Fruit fly (Drosophila melanogaster) whole organism: ENCODE data around the gene CG44815.

Experiments
- CG8478 ChIP-seq: fragments of >200 bp; optimal IDR thresholded peaks from 2 replicates; lab custom pipeline; 2018; ENCODE audit warnings: inconsistent platforms
- Dll ChIP-seq: fragments of >200 bp; optimal IDR thresholded peaks from 2 replicates; lab custom pipeline; 2017
- EcR ChIP-seq, 2 experiments: fragments of >200 bp; optimal IDR thresholded peaks; 2 replicates each; lab custom pipeline; 2017; ENCODE audit warnings: missing biosample characterization in 2 of 2, missing genetic modification characterization in 2 of 2, missing genetic modification reagents in 2 of 2
- pan ChIP-seq: fragments of >200 bp; optimal IDR thresholded peaks from 2 replicates; lab custom pipeline; 2017
- psq ChIP-seq: fragments of >200 bp; optimal IDR thresholded peaks from 2 replicates; lab custom pipeline; 2017
- usp ChIP-seq: fragments of >200 bp; optimal IDR thresholded peaks from 2 replicates; lab custom pipeline; 2017; ENCODE audit warnings: missing biosample characterization, missing genetic modification characterization, mixed read lengths

CG44815 gene

DNA sequence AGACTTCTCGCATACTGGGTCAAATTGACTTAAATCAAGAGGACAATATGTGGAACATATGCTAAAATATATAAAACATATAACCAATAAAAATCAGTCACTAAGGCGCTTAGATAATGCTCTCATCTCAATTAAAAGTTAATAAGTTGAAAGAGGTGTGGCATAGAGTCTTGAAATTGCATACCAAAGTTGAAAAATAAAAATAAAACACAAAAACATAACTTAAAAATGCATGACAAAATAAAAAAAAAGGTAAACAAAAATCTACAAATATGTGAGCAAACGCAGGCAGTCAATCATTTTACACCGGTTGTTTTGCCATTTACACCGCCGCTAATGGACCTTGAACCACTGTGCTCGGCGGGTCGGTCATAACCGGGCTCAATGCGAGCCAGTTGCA lies at the start of gene CG44815:
CG44815 (minus strand) TSS at position 51 of the 400 bp plus-strand sequence.
- no peak for TF ChIP-seq Dll (lab: Kevin White, UChicago)
- no peak for TF ChIP-seq CG8478
- TF ChIP-seq psq, result no peak
- TF ChIP-seq pan, result no peak
- TF ChIP-seq EcR (GFP tag; optimal IDR thresholded peaks at IDR 0.05; lab: Kevin White, UChicago), result no peak
- TF ChIP-seq usp, result no peak

DNA sequence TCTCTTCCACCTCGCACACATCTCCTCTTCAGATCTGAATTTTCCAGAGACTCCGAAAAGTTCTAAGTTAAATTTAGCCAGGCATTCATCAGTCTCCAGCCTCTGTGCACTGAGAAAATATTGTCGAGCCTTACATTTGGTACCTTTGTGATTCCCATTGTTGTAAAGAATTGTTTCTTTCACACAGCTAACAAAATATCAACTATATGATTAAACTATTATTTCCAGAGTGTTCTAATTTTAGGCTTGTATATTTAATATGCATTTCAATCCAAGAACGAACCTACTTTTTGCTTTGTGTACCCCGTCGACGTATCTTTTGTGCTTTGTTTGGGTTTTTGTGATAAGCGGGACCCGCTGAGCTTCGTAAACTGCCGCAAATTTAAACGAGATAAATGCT lies 48.1 kb upstream of the CG44815 start:
- TF ChIP-seq psq (no peak), EcR (GFP tag; optimal IDR thresholded peaks at IDR 0.05; lab: Kevin White, UChicago) (no peak), usp (no peak), CG8478 (no peak), Dll (lab: Kevin White, UChicago) (no peak), pan (no peak)

DNA sequence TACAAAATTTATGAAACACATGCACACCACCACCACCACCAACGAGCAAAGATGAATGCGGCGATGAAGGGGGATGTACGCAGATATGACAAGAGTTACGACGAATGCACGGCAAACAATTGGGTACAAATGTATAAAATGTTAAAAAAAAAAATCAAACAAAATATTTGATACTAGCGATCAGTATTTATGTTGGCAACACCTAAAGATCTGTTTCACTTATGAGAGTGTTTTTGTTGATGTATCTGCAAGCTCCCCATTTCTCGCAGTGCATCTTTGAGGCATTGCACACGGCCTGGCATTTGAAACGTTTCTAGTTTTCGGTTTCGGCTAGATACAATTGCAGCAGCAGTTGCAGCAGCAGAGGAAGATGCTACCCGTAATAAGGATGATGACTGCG lies 40.8 kb upstream of the CG44815 start:
- TF ChIP-seq psq, result no peak

DNA sequence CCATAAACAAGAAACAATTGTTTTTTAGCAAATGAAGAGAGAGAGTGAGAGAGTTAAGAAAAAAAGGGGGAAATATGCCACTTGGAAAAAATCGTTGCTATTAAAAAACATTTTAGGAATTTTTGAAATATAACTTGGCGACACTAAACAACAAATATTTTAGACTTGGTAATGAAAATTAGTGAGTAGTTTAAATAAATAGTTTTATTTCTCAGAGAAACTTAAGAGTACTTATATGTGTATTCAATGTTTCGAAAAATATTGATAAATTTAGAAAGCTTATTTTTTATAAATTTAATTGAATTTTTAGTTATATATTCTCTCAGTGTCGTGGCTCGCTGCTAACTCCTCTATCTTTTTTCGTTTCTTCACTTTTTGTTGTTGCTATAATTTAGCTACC lies 39.9 kb upstream of the CG44815 start:
- TF ChIP-seq pan, result no peak
- TF ChIP-seq usp, result no peak
- TF ChIP-seq Dll (lab: Kevin White, UChicago), result no peak
- TF ChIP-seq EcR (GFP tag; optimal IDR thresholded peaks at IDR 0.05; lab: Kevin White, UChicago), result no peak
- no peak for TF ChIP-seq psq
- TF ChIP-seq CG8478, result no peak

DNA sequence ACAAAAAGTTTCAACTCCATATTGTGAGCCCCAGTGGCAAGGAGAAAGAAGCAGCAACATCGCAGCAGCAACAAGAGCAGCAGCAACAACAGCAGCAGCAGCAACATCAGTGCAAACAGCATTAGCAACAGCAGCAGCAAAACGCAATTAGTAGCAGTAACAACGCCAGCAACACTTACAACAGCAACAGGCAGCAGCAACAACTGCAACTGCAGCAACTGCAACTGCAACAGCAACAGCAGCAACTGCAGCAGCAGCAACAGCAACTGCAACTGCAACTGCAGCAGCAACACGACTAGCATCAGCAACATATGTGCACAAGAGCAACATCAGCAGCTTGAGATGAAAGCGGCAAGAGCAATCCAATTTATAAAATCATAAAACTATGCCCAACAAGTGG lies 39.2 kb upstream of the CG44815 start:
- TF ChIP-seq EcR (GFP tag; optimal IDR thresholded peaks at IDR 0.05; lab: Kevin White, UChicago), result no peak
- TF ChIP-seq pan, result no peak
- TF ChIP-seq psq, result no peak
- TF ChIP-seq CG8478, result no peak
- TF ChIP-seq usp, result no peak
- no peak for TF ChIP-seq Dll (lab: Kevin White, UChicago)

DNA sequence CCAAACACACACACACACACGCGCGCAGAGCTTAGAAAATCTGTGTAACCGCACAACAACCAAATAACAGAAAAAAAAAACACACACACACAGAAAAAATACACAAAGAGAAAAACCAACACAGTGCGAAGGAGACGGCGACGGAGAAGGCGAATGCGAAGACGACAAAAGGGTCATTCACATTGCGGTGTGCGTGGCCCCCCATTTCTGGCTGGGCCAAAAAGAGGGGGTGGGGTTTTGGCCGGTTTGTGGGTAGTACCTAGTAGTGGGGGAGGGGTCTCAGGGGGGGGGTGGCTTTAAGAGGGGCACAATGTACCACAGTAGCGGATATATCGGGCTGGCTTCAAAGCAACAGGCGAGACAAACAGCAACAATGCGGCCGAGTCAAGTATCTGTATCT lies 37.6 kb upstream of the CG44815 start:
- TF ChIP-seq pan, result no peak
- no peak for TF ChIP-seq usp
- TF ChIP-seq Dll (lab: Kevin White, UChicago), result no peak
- peak; percentile 9 to 86 for TF ChIP-seq EcR (GFP tag; optimal IDR thresholded peaks at IDR 0.05; lab: Kevin White, UChicago)

DNA sequence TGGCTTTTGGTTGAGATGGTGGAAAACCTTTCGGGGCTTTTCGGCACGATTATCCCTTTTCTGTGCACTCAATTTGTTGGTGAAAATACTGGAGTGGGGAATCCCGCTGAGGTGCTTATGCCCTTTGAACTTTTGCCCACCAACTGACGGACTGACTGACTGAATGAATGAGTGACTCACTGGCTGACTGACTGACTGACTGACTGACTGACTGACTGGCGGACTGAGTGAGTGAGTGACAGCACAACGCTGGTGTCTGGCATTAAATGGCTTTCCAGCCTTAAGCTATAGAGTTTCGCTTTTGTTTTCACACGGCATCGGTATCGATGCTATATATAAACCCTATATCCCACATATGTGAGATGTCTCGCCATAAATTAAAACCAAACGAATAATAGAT lies 32.7 kb upstream of the CG44815 start:
- no peak for TF ChIP-seq CG8478
- no peak for TF ChIP-seq EcR (GFP tag; optimal IDR thresholded peaks at IDR 0.05; lab: Kevin White, UChicago)
- TF ChIP-seq psq, result no peak
- TF ChIP-seq usp, result no peak
- TF ChIP-seq Dll (lab: Kevin White, UChicago), result no peak
- no peak for TF ChIP-seq pan

DNA sequence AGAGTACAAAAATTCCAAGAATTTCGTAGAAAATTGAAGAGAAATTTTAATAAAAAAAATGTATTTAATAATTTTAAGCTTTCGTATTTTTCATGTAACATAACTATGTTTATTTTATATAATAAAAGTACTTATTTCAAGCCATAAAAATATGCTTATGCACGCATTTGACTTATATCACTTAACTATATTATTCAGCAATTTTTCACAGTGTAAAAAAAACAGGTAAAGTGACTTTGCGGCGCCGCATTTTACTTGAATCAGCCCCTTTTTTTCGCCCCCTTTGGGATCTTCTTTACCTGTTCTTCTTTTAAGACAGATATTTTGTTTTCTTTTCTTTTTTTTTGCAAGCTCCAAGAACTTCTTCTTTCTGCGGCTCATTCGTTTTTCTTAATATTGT lies 30.9 kb upstream of the CG44815 start:
- TF ChIP-seq EcR (GFP tag; optimal IDR thresholded peaks at IDR 0.05; lab: Kevin White, UChicago) (no peak), usp (no peak), Dll (lab: Kevin White, UChicago) (no peak), psq (no peak), CG8478 (no peak), pan (no peak)

DNA sequence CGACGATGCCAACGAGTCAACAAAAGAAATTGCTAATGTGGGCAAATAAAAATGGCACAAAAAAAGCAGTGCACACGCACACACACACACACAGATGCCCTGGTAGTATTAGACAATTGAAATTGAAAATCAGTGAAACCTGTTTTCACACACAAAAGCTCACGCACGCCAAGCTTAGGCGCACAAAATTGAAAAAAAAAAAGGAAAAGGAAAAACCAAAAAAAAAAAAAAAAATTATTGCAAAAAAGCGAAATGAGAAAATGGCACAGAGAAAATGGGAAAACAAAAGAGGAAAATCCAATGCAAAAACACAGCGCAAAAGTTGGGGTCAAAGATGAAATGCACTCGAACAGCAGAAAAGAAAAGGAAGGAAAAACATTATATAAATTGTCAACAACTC lies 28.1 kb upstream of the CG44815 start:
- TF ChIP-seq pan (no peak), Dll (lab: Kevin White, UChicago) (no peak), usp (no peak), psq (no peak), CG8478 (no peak), EcR (GFP tag; optimal IDR thresholded peaks at IDR 0.05; lab: Kevin White, UChicago) (no peak)

DNA sequence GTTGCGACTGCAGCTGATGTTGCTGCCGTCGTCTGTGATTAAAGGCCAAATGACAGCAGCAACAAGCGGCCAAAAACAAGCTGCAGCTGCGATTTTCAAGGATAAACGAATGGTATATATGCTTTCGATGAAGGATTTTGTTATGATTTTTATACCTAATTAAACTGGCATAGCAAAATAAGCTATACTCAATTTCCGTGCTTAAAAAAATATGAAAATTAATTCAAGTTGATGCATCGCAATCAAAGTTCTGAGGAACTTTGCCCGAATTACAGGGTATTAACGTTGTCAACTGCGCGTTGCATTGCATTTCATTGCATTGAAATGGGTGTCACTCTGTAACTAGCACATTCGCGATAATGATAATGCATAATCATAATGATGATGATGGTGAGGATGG lies 22.3 kb upstream of the CG44815 start:
- no peak for TF ChIP-seq Dll (lab: Kevin White, UChicago)
- TF ChIP-seq pan, result no peak
- TF ChIP-seq psq, result no peak
- no peak for TF ChIP-seq EcR (GFP tag; optimal IDR thresholded peaks at IDR 0.05; lab: Kevin White, UChicago)

DNA sequence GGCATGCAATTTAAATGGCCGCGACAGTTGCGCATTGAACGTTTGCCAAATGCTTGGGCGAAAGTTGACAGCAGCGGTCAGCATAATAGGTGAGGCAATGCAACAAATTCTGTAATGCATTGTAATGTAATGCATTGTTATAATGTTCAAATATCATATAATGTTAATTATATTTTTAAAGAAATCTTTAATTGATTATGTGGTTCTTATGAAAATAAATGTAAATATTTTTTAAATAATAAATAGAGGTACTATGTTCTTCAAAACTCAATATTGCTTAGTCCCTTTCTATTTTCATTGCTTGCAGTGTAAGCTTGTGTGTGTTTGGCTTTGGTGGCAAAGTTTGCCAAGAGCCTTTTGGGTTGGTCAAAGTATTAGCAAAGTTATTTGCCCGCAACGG lies 21.6 kb upstream of the CG44815 start:
- no peak for TF ChIP-seq EcR (GFP tag; optimal IDR thresholded peaks at IDR 0.05; lab: Kevin White, UChicago)
- TF ChIP-seq pan, result no peak

DNA sequence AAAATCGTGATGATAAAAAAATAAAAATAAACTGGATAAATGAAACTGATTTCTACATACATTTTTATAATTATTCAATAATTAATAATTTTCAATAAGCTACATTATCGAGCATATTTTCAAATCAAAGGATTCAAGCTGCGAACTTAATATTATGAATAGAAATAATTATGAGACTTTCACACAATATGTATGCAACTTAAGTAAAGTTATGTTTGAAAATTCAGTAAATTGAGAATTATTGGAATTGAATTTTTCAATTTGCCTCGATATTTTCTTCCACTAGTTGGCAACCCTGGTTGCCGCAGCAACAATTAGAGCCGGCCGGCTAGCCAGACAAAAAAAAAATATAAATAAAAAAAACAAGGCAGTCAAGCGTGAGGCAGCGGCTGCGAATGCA lies 21.1 kb upstream of the CG44815 start:
- no peak for TF ChIP-seq psq
- TF ChIP-seq CG8478, result no peak
- no peak for TF ChIP-seq Dll (lab: Kevin White, UChicago)
- no peak for TF ChIP-seq usp
- TF ChIP-seq pan, result no peak
- no peak for TF ChIP-seq EcR (GFP tag; optimal IDR thresholded peaks at IDR 0.05; lab: Kevin White, UChicago)

DNA sequence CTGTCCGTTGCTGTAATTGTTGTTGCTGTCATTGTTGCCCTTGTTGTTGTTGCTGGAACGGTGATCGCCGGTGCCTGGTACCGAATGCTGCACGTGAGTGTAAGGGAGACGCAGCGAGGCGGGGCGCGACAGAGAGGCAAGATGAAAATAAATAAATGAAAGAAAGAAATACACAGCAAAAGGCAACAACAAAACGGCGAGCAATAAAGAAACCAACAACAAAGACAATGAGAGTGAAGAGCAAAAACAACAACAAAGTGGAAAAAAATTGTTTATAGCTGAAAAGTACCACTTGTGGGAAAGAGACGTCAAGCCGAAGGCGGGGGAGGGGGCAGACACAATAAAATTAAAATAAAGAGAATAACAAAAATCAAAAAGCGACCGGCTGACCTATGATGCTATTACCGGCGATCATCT lies 20.6 kb upstream of the CG44815 start:
- no peak for TF ChIP-seq psq
- TF ChIP-seq Dll (lab: Kevin White, UChicago), result no peak
- no peak for TF ChIP-seq CG8478
- no peak for TF ChIP-seq EcR (GFP tag; optimal IDR thresholded peaks at IDR 0.05; lab: Kevin White, UChicago)
- no peak for TF ChIP-seq usp
- no peak for TF ChIP-seq pan

DNA sequence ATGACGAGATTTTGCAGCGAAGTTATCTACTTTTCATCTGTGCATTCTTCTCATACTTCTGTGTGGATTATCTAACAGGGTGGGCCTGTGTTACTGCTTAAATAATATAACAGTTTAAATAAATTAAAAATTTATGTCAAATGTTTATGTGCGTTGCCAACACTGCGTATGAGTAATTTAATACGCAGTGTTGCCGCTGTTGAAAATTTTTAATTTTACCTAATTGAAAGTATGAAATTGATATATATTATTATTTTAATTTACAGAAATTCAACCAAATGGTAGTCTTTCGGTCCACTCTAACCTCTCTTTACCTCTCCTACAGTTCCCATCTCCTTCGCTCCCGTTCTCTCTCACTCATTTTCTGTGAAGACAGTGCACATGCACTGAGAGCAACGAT lies 20.1 kb upstream of the CG44815 start:
- TF ChIP-seq CG8478, result no peak

DNA sequence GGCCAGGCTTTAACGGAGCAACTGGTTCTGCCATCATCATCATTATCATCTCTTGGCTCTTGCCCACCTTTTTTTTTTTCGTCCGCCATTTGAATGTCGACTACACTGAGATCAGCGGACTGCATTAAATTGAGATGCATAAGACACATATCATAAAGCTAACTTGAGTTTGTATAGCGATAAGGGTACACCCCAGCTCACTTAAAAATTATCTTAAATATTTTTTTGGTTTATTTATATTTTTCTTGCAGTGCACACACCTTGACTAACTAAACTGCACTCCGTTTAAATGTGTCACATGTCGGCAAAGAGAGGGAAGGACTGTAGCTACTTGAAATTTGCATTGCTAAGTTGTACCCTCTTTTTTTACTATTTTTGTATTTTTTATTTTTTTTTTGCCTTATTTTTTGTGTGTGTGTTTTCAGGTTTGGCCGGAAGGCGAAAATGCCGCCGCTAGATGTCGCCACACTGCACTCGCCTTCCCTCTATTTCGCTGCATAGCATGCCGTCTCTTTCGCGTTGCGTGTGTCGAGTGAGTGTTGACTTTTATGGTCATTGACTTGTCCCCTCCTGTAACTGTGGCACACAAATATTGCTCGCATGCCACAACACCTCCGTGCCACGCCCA lies 14.7 kb upstream of the CG44815 start:
- TF ChIP-seq pan, result no peak
- no peak for TF ChIP-seq Dll (lab: Kevin White, UChicago)
- peak in 1 of 2 experiments; percentile 63 for TF ChIP-seq EcR (GFP tag; optimal IDR thresholded peaks at IDR 0.05; lab: Kevin White, UChicago)
- TF ChIP-seq psq, result no peak
- TF ChIP-seq CG8478, result no peak
